Fruit fly (Drosophila melanogaster): ENCODE results near the gene CG33922.

The CG33922 gene

DNA sequence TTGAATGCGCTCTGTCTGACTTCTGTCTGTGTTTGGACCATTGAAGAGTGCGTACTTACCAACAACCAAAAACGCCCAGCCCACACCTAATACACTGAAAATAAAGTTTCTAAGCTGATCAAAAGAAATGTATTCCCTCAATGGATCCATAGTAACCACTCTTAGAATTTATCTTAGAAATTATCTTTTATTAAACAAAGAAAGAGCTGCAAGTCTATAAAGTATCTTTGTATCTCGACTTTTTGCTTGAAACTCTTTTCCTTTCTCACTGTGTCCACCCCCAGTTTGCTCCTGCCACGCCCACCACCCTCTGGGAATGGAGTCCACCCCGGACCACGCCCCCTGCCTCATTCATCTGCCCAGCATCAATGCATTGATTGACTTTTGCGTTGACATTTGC lies 33.7 kb upstream of the CG33922 start (continued):
- TF ChIP-seq Camta (GFP tag; optimal IDR thresholded peaks at IDR 0.05) = no peak
- TF ChIP-seq Fer1 (GFP tag; optimal IDR thresholded peaks at IDR 0.05) = no peak
- no peak for TF ChIP-seq CG7928 (GFP tag; optimal IDR thresholded peaks at IDR 0.05)
- no peak for TF ChIP-seq CG31224 (GFP tag; IDR thresholded peaks at IDR 0.05)
- no peak for TF ChIP-seq sc (optimal IDR thresholded peaks at IDR 0.05)
- no peak for TF ChIP-seq sc (GFP tag; optimal IDR thresholded peaks at IDR 0.05)
- TF ChIP-seq CG10431 (GFP tag; optimal IDR thresholded peaks at IDR 0.05) = no peak
- no peak for TF ChIP-seq zfh1 (GFP tag; IDR thresholded peaks at IDR 0.05)
- no peak for TF ChIP-seq corto (GFP tag; optimal IDR thresholded peaks at IDR 0.05)
- no peak for TF ChIP-seq Ets65A (GFP tag)
- TF ChIP-seq Hey (tag; optimal IDR thresholded peaks at IDR 0.05) = no peak
- no peak for TF ChIP-seq ci (GFP tag; IDR thresholded peaks at IDR 0.05)
- TF ChIP-seq Dfd (GFP tag; optimal IDR thresholded peaks at IDR 0.05) = no peak
- no peak for TF ChIP-seq cato (GFP tag; optimal IDR thresholded peaks at IDR 0.05; ENCODE audit: borderline replicate concordance)
- TF ChIP-seq CG17359 (tag; optimal IDR thresholded peaks at IDR 0.05) = peak; percentile 15
- no peak for TF ChIP-seq B-H1 (GFP tag; IDR thresholded peaks at IDR 0.05)
- TF ChIP-seq bsh (GFP tag; optimal IDR thresholded peaks at IDR 0.05) = no peak
- no peak for TF ChIP-seq bab2 (GFP tag; optimal IDR thresholded peaks at IDR 0.05)
- TF ChIP-seq gcm (GFP tag; optimal IDR thresholded peaks at IDR 0.05) = no peak
- no peak for TF ChIP-seq croc (GFP tag; conservative IDR thresholded peaks at IDR 0.05)
- no peak for TF ChIP-seq HLH54F (GFP tag; optimal IDR thresholded peaks at IDR 0.05)
- no peak for TF ChIP-seq ro (GFP tag; IDR thresholded peaks at IDR 0.05)
- no peak for TF ChIP-seq CG11093 (GFP tag; IDR thresholded peaks at IDR 0.05)
- TF ChIP-seq Dbx (GFP tag; IDR thresholded peaks at IDR 0.05) = no peak
- TF ChIP-seq CG3838 (GFP tag; optimal IDR thresholded peaks at IDR 0.05) = no peak
- TF ChIP-seq CG13894 (tag; optimal IDR thresholded peaks at IDR 0.05) = no peak
- no peak for TF ChIP-seq Sox100B (GFP tag; optimal IDR thresholded peaks at IDR 0.05)
- TF ChIP-seq ato (GFP tag; IDR thresholded peaks at IDR 0.05; ENCODE audit: partially characterized antibody) = no peak
- TF ChIP-seq slbo (GFP tag; IDR thresholded peaks at IDR 0.05) = peak; percentile 34; the same call in 1 of the 2 replicates
- TF ChIP-seq zfh2 (GFP tag; optimal IDR thresholded peaks at IDR 0.05) = no peak
- TF ChIP-seq CG31441 (GFP tag; IDR thresholded peaks at IDR 0.05) = 0 out of 2 replicates have a peak, but pooled peaks have one; percentile 10
- TF ChIP-seq CG10366 (GFP tag; IDR thresholded peaks at IDR 0.05) = no peak
- no peak for TF ChIP-seq sim (GFP tag; IDR thresholded peaks at IDR 0.05)
- TF ChIP-seq CG7987 (GFP tag; optimal IDR thresholded peaks at IDR 0.05) = no peak
- TF ChIP-seq CG7839 (tag; optimal IDR thresholded peaks at IDR 0.05) = peak; percentile 32
- no peak for TF ChIP-seq pzg (GFP tag; optimal IDR thresholded peaks at IDR 0.05)
- no peak for TF ChIP-seq CG33557 (GFP tag; optimal IDR thresholded peaks at IDR 0.05)
- no peak for TF ChIP-seq CG4424 (GFP tag; optimal IDR thresholded peaks at IDR 0.05)
- TF ChIP-seq CG14014 (GFP tag; IDR thresholded peaks at IDR 0.05) = 0 out of 2 replicates have a peak, but pooled peaks have one; percentile 14
- no peak for TF ChIP-seq prd (optimal IDR thresholded peaks at IDR 0.05)
- TF ChIP-seq prd (GFP tag; IDR thresholded peaks at IDR 0.05) = peak; percentile 7; the same call in 1 of the 3 replicates
- no peak for TF ChIP-seq tio (GFP tag; optimal IDR thresholded peaks at IDR 0.05)
- TF ChIP-seq lilli (GFP tag; optimal IDR thresholded peaks at IDR 0.05) = no peak
- TF ChIP-seq CG7786 (GFP tag; optimal IDR thresholded peaks at IDR 0.05) = no peak
- no peak for TF ChIP-seq MESR4 (GFP tag; optimal IDR thresholded peaks at IDR 0.05)
- no peak for TF ChIP-seq CG9876 (GFP tag; optimal IDR thresholded peaks at IDR 0.05)
- TF ChIP-seq CG14860 (GFP tag; IDR thresholded peaks at IDR 0.05; ENCODE audit: partially characterized antibody) = no peak
- no peak for TF ChIP-seq CG33213 (GFP tag; optimal IDR thresholded peaks at IDR 0.05)
- no peak for TF ChIP-seq vfl (GFP tag; optimal IDR thresholded peaks at IDR 0.05)
- no peak for TF ChIP-seq Nf-YB (GFP tag; optimal IDR thresholded peaks at IDR 0.05)
- TF ChIP-seq zf30C (GFP tag; optimal IDR thresholded peaks at IDR 0.05) = no peak
- no peak for TF ChIP-seq Oaz (GFP tag; IDR thresholded peaks at IDR 0.05)
- TF ChIP-seq fru (optimal IDR thresholded peaks at IDR 0.05) = no peak

Measured in whole organism, embryonic.